Fruit fly (Drosophila melanogaster) S2 (cell line): ENCODE data around the gene Hnf4.

Experiments
- CG8478 ChIP-seq: fragments of >200 bp; optimal IDR thresholded peaks from 2 replicates; lab custom pipeline; 2018
- CTCF ChIP-seq, 2 experiments: fragments of >200 bp; optimal IDR thresholded peaks; 2 replicates each; lab custom pipeline; 2018

dm6 chr2L:8740757-8741278, 31.4 kb upstream of the Hnf4 start:
- TF ChIP-seq CG8478 (lab: Kevin White, UChicago) (no peak), CTCF (optimal IDR thresholded peaks at IDR 0.05; lab: Kevin White, UChicago) (peak; percentile 77 to 81)
